Worm (Caenorhabditis elegans) whole organism, L4 larva: Measurements from ENCODE around the gene oac-3.

Experiments used
- D1046.2 ChIP-seq: fragments of 200-800 bp; sonication (Bioruptor generic); IDR thresholded peaks from 2 replicates; pipeline ENCODE4 v1.3.6; 2022; ENCODE audit warnings: missing genetic modification characterization, missing compliant biosample characterization
- F37D6.2 ChIP-seq: sonication (generic microtip); optimal IDR thresholded peaks from 2 replicates; lab custom pipeline; 2016; ENCODE audit warnings: mild to moderate bottlenecking, missing genetic modification characterization, missing compliant biosample characterization
- F44E2.7 ChIP-seq: fragments of 200-800 bp; sonication (Bioruptor generic); IDR thresholded peaks from 2 replicates; pipeline ENCODE4 v2.1.2; 2022; ENCODE audit warnings: missing genetic modification characterization, missing compliant biosample characterization
- R02D3.7 ChIP-seq: fragments of 150-350 bp; sonication (generic microtip); optimal IDR thresholded peaks from 3 replicates; lab custom pipeline; 2014; ENCODE audit warnings: missing biosample characterization, missing genetic modification characterization
- Y75B8A.6 ChIP-seq: fragments of 200-800 bp; sonication (Bioruptor generic); IDR thresholded peaks from 2 replicates; pipeline ENCODE4 v1.3.6; 2022; ENCODE audit warnings: missing genetic modification reagents, missing genetic modification characterization, missing compliant biosample characterization
- ZK337.2 ChIP-seq: fragments of 200-800 bp; sonication (Bioruptor generic); IDR thresholded peaks from 2 replicates; pipeline ENCODE4 v1.3.6; 2022; ENCODE audit warnings: missing genetic modification reagents, missing genetic modification characterization, missing compliant biosample characterization
- ZK546.5 ChIP-seq, 2 experiments: sonication (generic microtip); optimal IDR thresholded peaks; 2 replicates each; lab custom pipeline; 2017; ENCODE audit warnings: missing biosample characterization in 2 of 2, missing genetic modification characterization in 2 of 2
- aly-2 ChIP-seq: sonication (generic microtip); optimal IDR thresholded peaks from 2 replicates; lab custom pipeline; 2018; ENCODE audit warnings: missing biosample characterization, missing genetic modification characterization
- ceh-20 ChIP-seq: fragments of 200-800 bp; sonication (Bioruptor generic); IDR thresholded peaks from 2 replicates; pipeline ENCODE4 v1.3.6; 2022; ENCODE audit warnings: missing genetic modification reagents, missing genetic modification characterization, missing compliant biosample characterization
- ctbp-1 ChIP-seq: fragments of 200-800 bp; sonication (Bioruptor generic); IDR thresholded peaks from 2 replicates; pipeline ENCODE4 v1.3.6; 2022; ENCODE audit warnings: missing genetic modification reagents, missing genetic modification characterization, missing compliant biosample characterization
- daf-19 ChIP-seq: fragments of 200-800 bp; sonication (Bioruptor generic); conservative IDR thresholded peaks from 2 replicates; pipeline ENCODE4 v1.3.6; 2022; ENCODE audit warnings: missing genetic modification characterization, missing compliant biosample characterization
- daf-8 ChIP-seq: fragments of 200-800 bp; sonication (Bioruptor generic); IDR thresholded peaks from 2 replicates; pipeline ENCODE4 v1.3.6; 2022; ENCODE audit warnings: missing genetic modification characterization, missing compliant biosample characterization
- dmd-6 ChIP-seq: fragments of 200-800 bp; sonication (Bioruptor generic); IDR thresholded peaks from 2 replicates; pipeline ENCODE4 v1.3.6; 2022; ENCODE audit warnings: missing genetic modification reagents, missing genetic modification characterization, missing compliant biosample characterization
- dmd-9 ChIP-seq: fragments of 200-800 bp; sonication (Bioruptor generic); IDR thresholded peaks from 2 replicates; pipeline ENCODE4 v1.3.6; 2022; ENCODE audit warnings: missing genetic modification reagents, missing genetic modification characterization, missing compliant biosample characterization
- egl-43 ChIP-seq: fragments of 200-800 bp; sonication (Bioruptor generic); IDR thresholded peaks from 2 replicates; pipeline ENCODE4 v1.3.6; 2022; ENCODE audit warnings: missing genetic modification reagents, missing genetic modification characterization, missing compliant biosample characterization
- gei-8 ChIP-seq: fragments of 200-800 bp; sonication (Bioruptor generic); optimal IDR thresholded peaks from 2 replicates; lab custom pipeline; 2018; ENCODE audit warnings: mild to moderate bottlenecking, missing genetic modification characterization, missing compliant biosample characterization
- lim-7 ChIP-seq: fragments of 200-800 bp; sonication (Bioruptor generic); IDR thresholded peaks from 2 replicates; pipeline ENCODE4 v1.3.6; 2022; ENCODE audit warnings: missing genetic modification characterization, missing compliant biosample characterization
- lin-1 ChIP-seq: fragments of 200-800 bp; sonication (Bioruptor generic); IDR thresholded peaks from 2 replicates; pipeline ENCODE4 v1.3.6; 2022; ENCODE audit warnings: missing genetic modification reagents, missing genetic modification characterization, missing compliant biosample characterization
- lin-15B ChIP-seq: fragments of 150-350 bp; sonication (generic microtip); optimal IDR thresholded peaks from 3 replicates; lab custom pipeline; 2014; ENCODE audit warnings: missing biosample characterization, missing genetic modification characterization
- lin-29 ChIP-seq: fragments of 200-800 bp; sonication (Bioruptor generic); IDR thresholded peaks from 2 replicates; pipeline ENCODE4 v1.3.6; 2022; ENCODE audit warnings: missing genetic modification reagents, missing genetic modification characterization, missing compliant biosample characterization
- lin-38 ChIP-seq: fragments of 200-800 bp; sonication (Bioruptor generic); IDR thresholded peaks from 2 replicates; pipeline ENCODE4 v1.3.6; 2022; ENCODE audit warnings: missing genetic modification reagents, missing genetic modification characterization, missing compliant biosample characterization
- madf-5 ChIP-seq, 2 experiments: fragments of 200-800 bp; sonication (Bioruptor generic); IDR thresholded peaks; 2 replicates each; pipeline ENCODE4 v1.3.6; 2022; ENCODE audit warnings: missing compliant biosample characterization in 2 of 2, missing genetic modification characterization in 2 of 2
- mdl-1 ChIP-seq, 2 experiments: fragments of 150-350 bp in 1 of 2; sonication (generic microtip) in 1 of 2; optimal IDR thresholded peaks; 2 replicates each; lab custom pipeline; 2014 to 2017; ENCODE audit warnings: missing biosample characterization in 2 of 2, missing genetic modification characterization in 2 of 2
- mxl-2 ChIP-seq: fragments of 200-800 bp; sonication (Bioruptor generic); conservative IDR thresholded peaks from 2 replicates; pipeline ENCODE4 v1.3.6; 2022; ENCODE audit warnings: missing genetic modification reagents, missing genetic modification characterization, missing compliant biosample characterization
- nhr-102 ChIP-seq: sonication (generic microtip); optimal IDR thresholded peaks from 2 replicates; lab custom pipeline; 2016; ENCODE audit warnings: mild to moderate bottlenecking, missing genetic modification characterization, moderate library complexity, missing compliant biosample characterization
- nhr-25 ChIP-seq: sonication (generic microtip); optimal IDR thresholded peaks from 2 replicates; lab custom pipeline; 2017; ENCODE audit warnings: missing genetic modification characterization, mild to moderate bottlenecking, missing compliant biosample characterization, antibody characterized with exemption, moderate library complexity, borderline replicate concordance; ENCODE audit not compliant: insufficient read depth
- nhr-41 ChIP-seq: fragments of 200-800 bp; sonication (Bioruptor generic); IDR thresholded peaks from 2 replicates; pipeline ENCODE4 v1.3.6; 2022; ENCODE audit warnings: missing genetic modification reagents, missing genetic modification characterization, missing compliant biosample characterization
- nhr-42 ChIP-seq: fragments of 200-800 bp; sonication (Bioruptor generic); IDR thresholded peaks from 2 replicates; pipeline ENCODE4 v1.3.6; 2022; ENCODE audit warnings: missing genetic modification characterization, missing compliant biosample characterization
- nhr-48 ChIP-seq: sonication (generic microtip); optimal IDR thresholded peaks from 2 replicates; lab custom pipeline; 2016; ENCODE audit warnings: mild to moderate bottlenecking, missing genetic modification characterization, missing compliant biosample characterization
- pha-4 ChIP-seq, 2 experiments: fragments of 150-350 bp in 1 of 2; fragments of 200-800 bp in 1 of 2; sonication (Bioruptor generic) in 1 of 2; IDR thresholded peaks in 1 of 2; optimal IDR thresholded peaks in 1 of 2; 2 replicates each; pipeline versions ENCODE4 v1.3.6 to Lab custom; 2014 to 2022; ENCODE audit warnings: missing genetic modification characterization in 2 of 2, missing genetic modification reagents in 2 of 2, missing biosample characterization in 1 of 2, missing compliant biosample characterization in 1 of 2
- set-16 ChIP-seq: fragments of 200-800 bp; sonication (Bioruptor generic); IDR thresholded peaks from 2 replicates; pipeline ENCODE4 v1.3.6; 2022; ENCODE audit warnings: missing genetic modification reagents, missing genetic modification characterization, missing compliant biosample characterization
- snpc-1.2 ChIP-seq: fragments of 200-800 bp; sonication (Bioruptor generic); IDR thresholded peaks from 2 replicates; pipeline ENCODE4 v1.3.6; 2022; ENCODE audit warnings: missing genetic modification reagents, missing genetic modification characterization, missing compliant biosample characterization
- spr-1 ChIP-seq: sonication (generic microtip); optimal IDR thresholded peaks from 2 replicates; lab custom pipeline; 2016; ENCODE audit warnings: mild to moderate bottlenecking, missing genetic modification characterization, missing compliant biosample characterization
- spr-3 ChIP-seq: fragments of 200-800 bp; sonication (Bioruptor generic); optimal IDR thresholded peaks from 2 replicates; lab custom pipeline; 2018; ENCODE audit warnings: mild to moderate bottlenecking, missing genetic modification characterization, missing compliant biosample characterization
- unc-130 ChIP-seq: sonication (generic microtip); optimal IDR thresholded peaks from 2 replicates; lab custom pipeline; 2016; ENCODE audit warnings: missing genetic modification reagents, missing genetic modification characterization, missing compliant biosample characterization
- vab-7 ChIP-seq: fragments of 200-800 bp; sonication (Bioruptor generic); IDR thresholded peaks from 2 replicates; pipeline ENCODE4 v1.3.6; 2022; ENCODE audit warnings: missing genetic modification reagents, missing genetic modification characterization, missing compliant biosample characterization
- zfp-2 ChIP-seq: sonication (generic microtip); optimal IDR thresholded peaks from 2 replicates; lab custom pipeline; 2016; ENCODE audit warnings: mild to moderate bottlenecking, missing genetic modification characterization, missing compliant biosample characterization
- zip-11 ChIP-seq: fragments of 200-800 bp; sonication (Bioruptor generic); IDR thresholded peaks from 2 replicates; pipeline ENCODE4 v1.3.6; 2022; ENCODE audit warnings: missing genetic modification characterization, missing compliant biosample characterization

oac-3 gene

ce11 chrV:13909400-13909799, 10.1 kb downstream of the oac-3 start, which contains the start of gene C06B3.7 (continued):
- TF ChIP-seq madf-5 (GFP tag; IDR thresholded peaks at IDR 0.05; lab: Robert Waterston, UW) (no peak), D1046.2 (GFP tag; lab: Robert Waterston, UW) (no peak)

DNA sequence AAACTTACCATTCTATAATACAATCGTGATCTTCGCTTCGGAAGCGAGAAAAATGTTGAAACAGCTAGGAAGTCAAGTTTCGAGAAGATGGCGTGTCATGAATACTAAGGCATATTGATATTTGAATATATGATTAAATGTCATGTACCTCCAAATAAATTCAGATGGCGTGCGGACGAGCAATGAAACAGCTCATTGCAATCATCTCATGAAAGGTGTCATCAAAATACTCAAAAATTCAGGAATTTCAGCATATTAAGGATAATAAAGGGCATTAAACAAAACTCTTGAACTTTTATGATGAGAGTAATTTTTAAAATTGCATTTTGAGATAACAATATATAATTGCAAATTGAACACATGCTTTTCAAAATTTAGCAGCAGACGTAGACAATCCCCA, 16.1 kb downstream of the oac-3 start, which contains the start of gene gcy-32:
TSS of gene gcy-32 (minus strand) at position 101 of the 400 bp plus-strand sequence.
- TF ChIP-seq ZK546.5 (tag; optimal IDR thresholded peaks at IDR 0.05; lab: Kevin White, UChicago): no peak
- TF ChIP-seq nhr-25 (tag; lab: Kevin White, UChicago): no peak
- TF ChIP-seq spr-3 (GFP tag; lab: Kevin White, UChicago): no peak
- TF ChIP-seq spr-1 (tag; lab: Kevin White, UChicago): no peak
- no peak for TF ChIP-seq mdl-1 (tag; optimal IDR thresholded peaks at IDR 0.05; lab: Kevin White, UChicago)
- TF ChIP-seq R02D3.7 (tag; lab: Kevin White, UChicago): no peak

DNA sequence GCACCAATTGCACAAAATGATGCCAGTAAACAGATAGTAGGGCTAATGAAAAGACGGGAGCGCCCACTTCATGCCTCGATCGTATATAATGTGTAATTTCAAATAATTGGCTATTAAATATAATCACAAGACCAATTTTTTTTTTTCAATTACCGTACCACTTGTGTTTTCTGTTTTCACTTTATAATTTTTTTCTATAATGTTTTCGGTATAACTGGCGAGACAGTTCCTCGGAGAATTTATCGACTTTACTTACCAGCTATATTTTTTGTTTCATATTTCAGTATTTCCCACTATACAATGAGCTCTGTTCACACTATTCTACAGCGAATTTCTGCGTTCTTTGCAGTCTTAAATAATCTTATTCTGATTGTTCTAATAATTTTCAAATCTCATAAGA, 16.9 kb downstream of the oac-3 start, which contains the start of gene str-252:
TSS of gene str-252 (plus strand) at position 301 of the 400 bp plus-strand sequence.
- TF ChIP-seq nhr-25 (tag; lab: Kevin White, UChicago) (no peak), nhr-41 (GFP tag; lab: Robert Waterston, UW) (no peak), nhr-102 (tag; lab: Kevin White, UChicago) (no peak), mxl-2 (no peak), aly-2 (tag; lab: Kevin White, UChicago) (no peak), dmd-6 (GFP tag; lab: Robert Waterston, UW) (no peak), Y75B8A.6 (no peak), vab-7 (no peak), daf-8 (no peak), set-16 (GFP tag; lab: Robert Waterston, UW) (no peak), zfp-2 (tag; lab: Kevin White, UChicago) (no peak), nhr-48 (tag; lab: Kevin White, UChicago) (no peak), F37D6.2 (tag; lab: Kevin White, UChicago) (no peak), ceh-20 (GFP tag; lab: Robert Waterston, UW) (no peak)

- TF ChIP-seq ceh-20 (GFP tag; lab: Robert Waterston, UW) (no peak), spr-3 (GFP tag; lab: Kevin White, UChicago) (no peak), daf-19 (GFP tag; lab: Robert Waterston, UW) (no peak), gei-8 (no peak), lin-15B (no peak)
These were observed 19.0 kb downstream of the oac-3 start, which contains the start of gene str-250 for ce11 chrV:13918341-13918740. TSS of gene str-250 (plus strand) at chrV:13918641.

- no peak for TF ChIP-seq pha-4 (GFP tag; IDR thresholded peaks at IDR 0.05; lab: Robert Waterston, UW)
- no peak for TF ChIP-seq pha-4 (tag; optimal IDR thresholded peaks at IDR 0.05; lab: Kevin White, UChicago)
- no peak for TF ChIP-seq lin-29 (GFP tag; lab: Robert Waterston, UW)
- TF ChIP-seq dmd-9 (GFP tag; lab: Robert Waterston, UW): no peak
These were observed 21.4 kb downstream of the oac-3 start, which contains the start of gene srx-42 for ce11 chrV:13920730-13921129. TSS of gene srx-42 (plus strand) at chrV:13921030.

DNA sequence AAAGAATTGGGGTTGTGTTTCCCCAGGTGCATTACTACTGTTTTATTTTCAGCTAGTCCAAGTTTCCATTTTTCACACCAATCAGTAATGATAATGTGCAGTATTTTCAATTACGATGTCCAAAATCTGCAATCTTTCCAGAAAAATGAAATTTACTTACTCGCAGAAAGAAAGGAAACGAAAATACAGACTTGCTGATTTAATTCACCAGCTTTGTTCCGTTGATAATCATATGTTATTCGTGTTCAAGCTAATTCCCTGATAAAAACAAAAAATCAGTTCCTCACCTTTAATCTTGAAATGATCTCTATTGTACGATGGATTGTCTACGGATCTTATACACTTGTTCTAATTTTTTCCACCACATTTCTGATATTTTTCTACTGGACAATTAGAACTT, 24.5 kb downstream of the oac-3 start, which contains the start of gene srxa-11:
TSS of gene srxa-11 (plus strand) at position 301 of the 400 bp plus-strand sequence.
- TF ChIP-seq unc-130 (GFP tag; lab: Kevin White, UChicago) (no peak), nhr-42 (GFP tag; lab: Robert Waterston, UW) (no peak), snpc-1.2 (GFP tag; lab: Robert Waterston, UW) (no peak), ctbp-1 (GFP tag; lab: Robert Waterston, UW) (no peak), lim-7 (no peak), lin-29 (GFP tag; lab: Robert Waterston, UW) (no peak), lin-1 (GFP tag; lab: Robert Waterston, UW) (no peak), egl-43 (GFP tag; lab: Robert Waterston, UW) (no peak), lin-38 (GFP tag; lab: Robert Waterston, UW) (no peak), aly-2 (tag; lab: Kevin White, UChicago) (no peak), zip-11 (GFP tag; lab: Robert Waterston, UW) (no peak), ZK337.2 (GFP tag; lab: Robert Waterston, UW) (no peak), F44E2.7 (no peak)
- TF ChIP-seq, all 104 proteins: peak for 0
